Fruit fly (Drosophila melanogaster) whole organism, pupa: Measurements from ENCODE around the gene Ac13E.

Experiments used
- CG14655 ChIP-seq: fragments of 200-800 bp; sonication (Bioruptor generic); optimal IDR thresholded peaks from 3 replicates; lab custom pipeline; 2017; ENCODE audit warnings: mild to moderate bottlenecking, missing biosample characterization, missing genetic modification reagents, missing genetic modification characterization
- CG15710 ChIP-seq: fragments of 200-800 bp; sonication (Bioruptor generic); optimal IDR thresholded peaks from 2 replicates; lab custom pipeline; 2018; ENCODE audit warnings: missing biosample characterization, mild to moderate bottlenecking, missing genetic modification characterization, moderate library complexity
- CG4496 ChIP-seq: fragments of 200-800 bp; sonication (Bioruptor generic); IDR thresholded peaks from 3 replicates; pipeline ENCODE4 v1.3.6; 2022; ENCODE audit warnings: missing biosample characterization, missing genetic modification characterization
- CG9948 ChIP-seq: fragments of 200-800 bp; sonication (Bioruptor generic); optimal IDR thresholded peaks from 2 replicates; lab custom pipeline; 2018; ENCODE audit warnings: missing biosample characterization, mild to moderate bottlenecking, missing genetic modification characterization, moderate library complexity
- EcR ChIP-seq: fragments of 200-800 bp; sonication (Bioruptor generic); optimal IDR thresholded peaks from 3 replicates; lab custom pipeline; 2019; ENCODE audit warnings: missing biosample characterization, missing genetic modification characterization, mild to moderate bottlenecking, moderate library complexity, missing genetic modification reagents

dm6 chrX:15467402-15467941 lies 86.6 kb downstream of the Ac13E start, which contains the start of the genes CG15642 and CG15641:
- no peak for TF ChIP-seq CG4496 (GFP tag; lab: Robert Waterston, UW)
- no peak for TF ChIP-seq CG14655 (GFP tag; lab: Kevin White, UChicago)
- no peak for TF ChIP-seq CG15710 (tag; lab: Kevin White, UChicago)
- TF ChIP-seq EcR (GFP tag; lab: Kevin White, UChicago) = no peak
- no peak for TF ChIP-seq CG9948 (tag; lab: Kevin White, UChicago)
